Worm (Caenorhabditis elegans) whole organism, L2 larva: ENCODE results near the gene ctf-4.

Source experiments
- F13H6.1 ChIP-seq: sonication (generic microtip); optimal IDR thresholded peaks from 2 replicates; lab custom pipeline; 2016; ENCODE audit warnings: missing genetic modification characterization, missing compliant biosample characterization
- aly-2 ChIP-seq: fragments of 150-350 bp; optimal IDR thresholded peaks from 2 replicates; lab custom pipeline; 2014; ENCODE audit warnings: missing biosample characterization, missing genetic modification characterization
- ceh-82 ChIP-seq: fragments of 150-350 bp; optimal IDR thresholded peaks from 2 replicates; lab custom pipeline; 2014; ENCODE audit warnings: missing biosample characterization, missing genetic modification characterization
- lin-11 ChIP-seq: fragments of 150-350 bp; sonication (generic microtip); optimal IDR thresholded peaks from 2 replicates; lab custom pipeline; 2014; ENCODE audit warnings: missing biosample characterization, missing genetic modification characterization, inconsistent platforms, mixed read lengths
- lsy-2 ChIP-seq, 2 experiments: fragments of 150-350 bp in 1 of 2; sonication (generic microtip) in 1 of 2; optimal IDR thresholded peaks; 2 replicates each; lab custom pipeline; 2014 to 2017; ENCODE audit warnings: missing biosample characterization in 2 of 2, missing genetic modification characterization in 2 of 2
- nhr-77 ChIP-seq: fragments of 150-350 bp; optimal IDR thresholded peaks from 2 replicates; lab custom pipeline; 2014; ENCODE audit warnings: missing biosample characterization, missing genetic modification characterization
- snpc-4 ChIP-seq: fragments of 150-350 bp; optimal IDR thresholded peaks from 2 replicates; lab custom pipeline; 2014; ENCODE audit warnings: missing biosample characterization, missing genetic modification characterization
- unc-62 ChIP-seq: fragments of 150-350 bp; optimal IDR thresholded peaks from 2 replicates; lab custom pipeline; 2014; ENCODE audit warnings: missing biosample characterization, missing genetic modification reagents, missing genetic modification characterization
- zag-1 ChIP-seq: fragments of 150-350 bp; optimal IDR thresholded peaks from 2 replicates; lab custom pipeline; 2014; ENCODE audit warnings: missing biosample characterization, missing genetic modification characterization
- ztf-11 ChIP-seq: sonication (generic microtip); optimal IDR thresholded peaks from 2 replicates; lab custom pipeline; 2017; ENCODE audit warnings: missing biosample characterization, missing genetic modification characterization

DNA sequence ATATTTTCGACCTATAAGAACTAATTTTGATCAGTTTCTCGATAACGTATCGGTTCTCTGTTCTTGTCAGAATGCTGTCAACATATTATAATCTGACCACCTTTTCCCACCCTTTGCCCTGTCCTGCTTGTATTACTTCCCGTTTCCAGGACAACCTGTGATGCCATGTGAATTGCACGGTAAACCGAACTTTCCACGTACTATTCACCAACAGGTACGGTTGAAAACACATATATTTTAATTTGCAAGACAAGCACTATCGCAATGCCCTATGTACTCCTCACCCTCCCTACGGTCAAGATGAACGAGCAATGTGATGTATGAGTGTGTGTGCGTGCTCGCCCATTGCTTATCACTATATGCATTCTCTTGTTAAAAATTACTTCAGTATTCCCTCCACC, 43.8 kb upstream of the ctf-4 start:
- TF ChIP-seq lsy-2 (tag; optimal IDR thresholded peaks at IDR 0.05; lab: Kevin White, UChicago) (no peak), nhr-77 (tag; lab: Kevin White, UChicago) (no peak), unc-62 (GFP tag; lab: Kevin White, UChicago) (no peak), zag-1 (tag; lab: Kevin White, UChicago) (no peak), snpc-4 (tag; lab: Kevin White, UChicago) (no peak), aly-2 (tag; lab: Kevin White, UChicago) (no peak), ceh-82 (tag; lab: Kevin White, UChicago) (no peak), ztf-11 (tag; lab: Kevin White, UChicago) (no peak), F13H6.1 (tag; lab: Kevin White, UChicago) (no peak), lin-11 (tag; lab: Kevin White, UChicago) (no peak)
